Fruit fly (Drosophila melanogaster): ENCODE data around the gene CG10232.

CG10232 gene

DNA sequence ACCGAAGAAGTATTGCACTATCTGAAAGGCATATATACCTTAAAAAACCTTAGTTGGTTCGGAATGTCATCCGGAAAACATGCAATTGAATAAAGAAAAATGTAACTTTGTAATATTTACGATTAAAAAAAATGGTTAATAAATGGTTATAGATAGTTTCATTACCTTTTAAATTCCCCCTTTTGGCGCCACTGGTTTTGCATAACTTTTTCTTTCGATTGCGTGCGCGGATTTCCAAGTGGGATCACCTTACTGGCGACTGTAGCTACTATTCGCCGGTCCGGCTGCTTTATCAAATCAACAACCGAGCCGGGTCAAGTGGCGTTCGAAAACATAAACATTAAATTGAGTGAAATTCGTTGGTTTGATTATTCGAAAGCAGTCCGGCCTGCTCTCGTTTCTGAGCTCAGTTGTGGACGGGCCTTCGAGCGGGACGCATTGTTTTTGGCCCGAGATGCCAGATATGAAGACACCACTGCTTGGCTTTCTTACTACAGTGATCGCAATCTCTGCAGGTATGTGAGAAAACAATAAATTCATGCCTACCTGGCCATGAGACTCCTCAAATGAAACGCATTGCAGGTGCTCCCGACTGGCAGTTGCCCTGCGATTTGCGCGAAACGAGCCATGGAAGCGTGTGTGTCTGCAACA is 16.9 kb downstream of the CG10232 start, which contains the start of gene Gba1b:
Gene Gba1b (plus strand): TSS at position 422 of the 651 bp plus-strand sequence.
- TF ChIP-seq pan (optimal IDR thresholded peaks at IDR 0.05) (no peak), usp (GFP tag; optimal IDR thresholded peaks at IDR 0.05) (no peak), EcR (GFP tag; optimal IDR thresholded peaks at IDR 0.05) (no peak), psq (optimal IDR thresholded peaks at IDR 0.05) (no peak), CG8478 (optimal IDR thresholded peaks at IDR 0.05) (no peak), Dll (optimal IDR thresholded peaks at IDR 0.05) (no peak)

- TF ChIP-seq psq (optimal IDR thresholded peaks at IDR 0.05) (no peak), usp (GFP tag; optimal IDR thresholded peaks at IDR 0.05) (no peak), pan (optimal IDR thresholded peaks at IDR 0.05) (no peak), Dll (optimal IDR thresholded peaks at IDR 0.05) (no peak), CG8478 (optimal IDR thresholded peaks at IDR 0.05) (no peak), EcR (GFP tag; optimal IDR thresholded peaks at IDR 0.05) (no peak)
Measured at dm6 chr3R:23702461-23702860, 19.0 kb downstream of the CG10232 start, which contains the start of gene Qsox4. Gene Qsox4, plus strand, starts transcription at chr3R:23702761.

dm6 chr3R:23700304-23700767 is 21.1 kb downstream of the CG10232 start, which contains the start of the genes CG31468 and Gba1a:
Gene CG31468, minus strand, starts transcription at chr3R:23700354.
Gene Gba1a, plus strand, starts transcription at chr3R:23700621.
- TF ChIP-seq psq (optimal IDR thresholded peaks at IDR 0.05) (no peak), EcR (GFP tag; optimal IDR thresholded peaks at IDR 0.05) (no peak), Dll (optimal IDR thresholded peaks at IDR 0.05) (no peak), usp (GFP tag; optimal IDR thresholded peaks at IDR 0.05) (no peak), CG8478 (optimal IDR thresholded peaks at IDR 0.05) (no peak), pan (optimal IDR thresholded peaks at IDR 0.05) (no peak)

dm6 chr3R:23698835-23699234 is 22.6 kb downstream of the CG10232 start, which contains the start of gene prt:
Gene prt, minus strand, starts transcription at chr3R:23699027.
- TF ChIP-seq CG8478 (optimal IDR thresholded peaks at IDR 0.05), result no peak
- no peak for TF ChIP-seq EcR (GFP tag; optimal IDR thresholded peaks at IDR 0.05)
- TF ChIP-seq usp (GFP tag; optimal IDR thresholded peaks at IDR 0.05), result no peak
- TF ChIP-seq psq (optimal IDR thresholded peaks at IDR 0.05), result no peak
- TF ChIP-seq Dll (optimal IDR thresholded peaks at IDR 0.05), result no peak
- TF ChIP-seq pan (optimal IDR thresholded peaks at IDR 0.05), result no peak

dm6 chr3R:23696145-23696544 is 25.3 kb downstream of the CG10232 start, which contains the start of gene CG10252:
Gene CG10252, minus strand, starts transcription at chr3R:23696245.
- TF ChIP-seq pan (optimal IDR thresholded peaks at IDR 0.05) (no peak), CG8478 (optimal IDR thresholded peaks at IDR 0.05) (no peak), Dll (optimal IDR thresholded peaks at IDR 0.05) (no peak), EcR (GFP tag; optimal IDR thresholded peaks at IDR 0.05) (no peak), psq (optimal IDR thresholded peaks at IDR 0.05) (no peak), usp (GFP tag; optimal IDR thresholded peaks at IDR 0.05) (no peak)

dm6 chr3R:23694579-23695033 is 26.8 kb downstream of the CG10232 start, which contains the start of gene CG10254:
Gene CG10254, minus strand, starts transcription at chr3R:23694983.
- TF ChIP-seq psq (optimal IDR thresholded peaks at IDR 0.05) (no peak), EcR (GFP tag; optimal IDR thresholded peaks at IDR 0.05) (no peak), Dll (optimal IDR thresholded peaks at IDR 0.05) (no peak), pan (optimal IDR thresholded peaks at IDR 0.05) (no peak), CG8478 (optimal IDR thresholded peaks at IDR 0.05) (no peak), usp (GFP tag; optimal IDR thresholded peaks at IDR 0.05) (no peak)

dm6 chr3R:23686924-23687323 is 34.5 kb downstream of the CG10232 start:
- TF ChIP-seq pan (optimal IDR thresholded peaks at IDR 0.05) (no peak), usp (GFP tag; optimal IDR thresholded peaks at IDR 0.05) (no peak), Dll (optimal IDR thresholded peaks at IDR 0.05) (no peak), CG8478 (optimal IDR thresholded peaks at IDR 0.05) (no peak), psq (optimal IDR thresholded peaks at IDR 0.05) (no peak), EcR (GFP tag; optimal IDR thresholded peaks at IDR 0.05) (no peak)

dm6 chr3R:23685955-23686354 is 35.5 kb downstream of the CG10232 start, which contains the start of gene SPE:
Gene SPE, plus strand, starts transcription at chr3R:23686255.
- no peak for TF ChIP-seq EcR (GFP tag; optimal IDR thresholded peaks at IDR 0.05)
- TF ChIP-seq usp (GFP tag; optimal IDR thresholded peaks at IDR 0.05), result no peak
- TF ChIP-seq psq (optimal IDR thresholded peaks at IDR 0.05), result no peak
- no peak for TF ChIP-seq Dll (optimal IDR thresholded peaks at IDR 0.05)
- no peak for TF ChIP-seq pan (optimal IDR thresholded peaks at IDR 0.05)
- TF ChIP-seq CG8478 (optimal IDR thresholded peaks at IDR 0.05), result no peak

DNA sequence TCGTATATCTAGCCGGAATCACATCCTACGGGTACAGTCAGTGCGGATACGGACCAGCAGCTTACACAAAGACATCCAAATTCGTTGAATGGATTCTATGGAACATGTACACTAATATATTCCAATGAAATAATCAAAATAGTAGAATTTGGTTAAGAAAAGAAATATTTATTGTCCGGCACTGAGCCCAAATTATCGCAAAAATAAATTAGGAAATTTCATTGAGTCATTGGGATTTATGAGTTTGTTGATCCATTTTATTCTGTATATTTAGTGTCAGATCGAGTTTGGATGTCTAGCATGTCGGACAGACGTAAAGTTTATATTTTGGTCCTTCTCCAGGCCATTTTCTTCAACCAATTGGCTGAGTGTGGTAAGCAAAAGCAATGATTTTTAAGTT is 37.7 kb downstream of the CG10232 start, which contains the start of gene CG18754:
Gene CG18754 (plus strand): TSS at position 301 of the 400 bp plus-strand sequence.
- TF ChIP-seq usp (GFP tag; optimal IDR thresholded peaks at IDR 0.05) (no peak), pan (optimal IDR thresholded peaks at IDR 0.05) (no peak), EcR (GFP tag; optimal IDR thresholded peaks at IDR 0.05) (no peak), psq (optimal IDR thresholded peaks at IDR 0.05) (no peak), CG8478 (optimal IDR thresholded peaks at IDR 0.05) (no peak), Dll (optimal IDR thresholded peaks at IDR 0.05) (no peak)

DNA sequence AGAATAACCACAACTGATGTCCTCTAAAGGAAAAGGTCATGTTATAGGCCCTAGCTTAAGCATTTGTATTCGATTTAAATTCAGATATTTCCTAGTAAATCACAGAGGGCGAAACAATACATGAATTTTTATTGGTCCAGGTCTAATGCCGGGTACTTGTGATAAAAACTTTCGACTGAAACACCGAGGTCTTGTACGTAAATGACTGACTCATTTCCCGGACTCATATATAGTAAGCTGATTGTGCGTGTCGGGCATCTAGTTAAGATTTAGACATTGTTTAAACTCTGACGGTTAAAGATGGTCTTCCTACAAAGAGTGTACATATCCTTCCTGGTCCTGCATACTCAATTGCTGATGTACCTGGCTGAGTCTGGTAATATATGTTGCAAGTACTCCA is 39.2 kb downstream of the CG10232 start, which contains the start of gene CG16710:
Gene CG16710 (plus strand): TSS at position 301 of the 400 bp plus-strand sequence.
- TF ChIP-seq Dll (optimal IDR thresholded peaks at IDR 0.05), result no peak
- TF ChIP-seq usp (GFP tag; optimal IDR thresholded peaks at IDR 0.05), result no peak
- TF ChIP-seq CG8478 (optimal IDR thresholded peaks at IDR 0.05), result no peak
- TF ChIP-seq EcR (GFP tag; optimal IDR thresholded peaks at IDR 0.05), result no peak
- no peak for TF ChIP-seq pan (optimal IDR thresholded peaks at IDR 0.05)
- no peak for TF ChIP-seq psq (optimal IDR thresholded peaks at IDR 0.05)

dm6 chr3R:23679911-23680336 is 41.5 kb downstream of the CG10232 start, which contains the start of gene eIF3d1:
Gene eIF3d1, plus strand, starts transcription at chr3R:23680039.
- TF ChIP-seq CG8478 (optimal IDR thresholded peaks at IDR 0.05) (no peak), EcR (GFP tag; optimal IDR thresholded peaks at IDR 0.05) (no peak), Dll (optimal IDR thresholded peaks at IDR 0.05) (no peak), psq (optimal IDR thresholded peaks at IDR 0.05) (no peak), usp (GFP tag; optimal IDR thresholded peaks at IDR 0.05) (no peak), pan (optimal IDR thresholded peaks at IDR 0.05) (no peak)

Data from whole organism.